Worm (Caenorhabditis elegans): ENCODE data around the gene srh-137.

DNA sequence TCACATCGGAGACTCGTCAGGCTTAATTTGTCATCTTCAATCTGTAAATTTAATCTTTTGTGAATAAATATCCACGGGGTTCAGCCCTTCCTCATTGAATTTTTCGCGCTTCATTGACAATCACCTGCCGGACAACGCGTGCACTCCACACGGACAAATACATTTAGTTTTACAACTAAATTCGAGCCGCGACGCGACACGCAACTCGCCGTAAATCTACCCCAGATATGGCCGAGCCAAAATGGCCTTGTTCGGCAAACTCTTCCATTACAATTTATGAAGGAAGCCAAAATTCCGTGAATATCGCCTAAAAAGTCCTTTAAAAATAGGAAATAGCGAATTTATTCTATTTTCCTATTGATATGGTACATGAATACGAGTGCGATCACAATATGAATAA, 28.3 kb upstream of the srh-137 start:
- TF ChIP-seq flt-1 (GFP tag; IDR thresholded peaks at IDR 0.05) = no peak
- no peak for TF ChIP-seq ztf-23 (GFP tag; IDR thresholded peaks at IDR 0.05)
- TF ChIP-seq ztf-29 (GFP tag; IDR thresholded peaks at IDR 0.05) = no peak
- TF ChIP-seq tab-1 (GFP tag; IDR thresholded peaks at IDR 0.05) = no peak

Measured in whole organism, midembryonic.